Fruit fly (Drosophila melanogaster) whole organism, embryonic: ENCODE data around the gene CG32026.
A peak's percentile ranks its signal among the peaks of the same experiment; 100 is the strongest.

ENCODE experiments used
- BEAF-32 ChIP-seq: fragments of 200-800 bp; sonication (Bioruptor generic); optimal IDR thresholded peaks from 3 replicates; lab custom pipeline; 2017; ENCODE audit warnings: missing biosample characterization, missing genetic modification characterization, mild to moderate bottlenecking, moderate library complexity, missing genetic modification reagents
- Blimp-1 ChIP-seq: fragments of 200-800 bp; sonication (Bioruptor generic); optimal IDR thresholded peaks from 3 replicates; lab custom pipeline; 2018; ENCODE audit warnings: missing biosample characterization, missing genetic modification characterization, mild to moderate bottlenecking, moderate library complexity, missing genetic modification reagents
- CG10321 ChIP-seq: fragments of 200-800 bp; sonication (Bioruptor generic); IDR thresholded peaks from 2 replicates; pipeline ENCODE4 v1.3.6; 2022; ENCODE audit warnings: missing biosample characterization, missing genetic modification characterization
- CG15479 ChIP-seq: fragments of 200-800 bp; sonication (Bioruptor generic); optimal IDR thresholded peaks from 3 replicates; lab custom pipeline; 2019; ENCODE audit warnings: missing biosample characterization, mild to moderate bottlenecking, missing genetic modification characterization, moderate library complexity
- CG1602 ChIP-seq: fragments of 200-800 bp; sonication (Bioruptor generic); optimal IDR thresholded peaks from 3 replicates; lab custom pipeline; 2016; ENCODE audit warnings: missing biosample characterization, missing genetic modification characterization
- CG16813 ChIP-seq: fragments of 200-800 bp; sonication (Bioruptor generic); IDR thresholded peaks from 3 replicates; pipeline ENCODE4 v1.3.6; 2022; ENCODE audit warnings: missing biosample characterization, missing genetic modification characterization; ENCODE audit not compliant: partially characterized antibody
- CG17328 ChIP-seq: fragments of 200-800 bp; sonication (Bioruptor generic); IDR thresholded peaks from 2 replicates; pipeline ENCODE4 v1.3.6; 2022; ENCODE audit warnings: missing biosample characterization, missing genetic modification characterization
- CG17568 ChIP-seq: fragments of 200-800 bp; sonication (Bioruptor generic); optimal IDR thresholded peaks from 2 replicates; lab custom pipeline; 2018; ENCODE audit warnings: missing biosample characterization, mild to moderate bottlenecking, missing genetic modification characterization, moderate library complexity
- CG2199 ChIP-seq: fragments of 200-800 bp; sonication (Bioruptor generic); IDR thresholded peaks from 3 replicates; pipeline ENCODE4 v1.3.6; 2022; ENCODE audit warnings: missing biosample characterization, missing genetic modification characterization
- CG32767 ChIP-seq: fragments of 200-800 bp; sonication (Bioruptor generic); IDR thresholded peaks from 2 replicates; pipeline ENCODE4 v1.3.6; 2022; ENCODE audit warnings: missing biosample characterization, missing genetic modification characterization
- CG3281 ChIP-seq: fragments of 200-800 bp; sonication (Bioruptor generic); optimal IDR thresholded peaks from 3 replicates; lab custom pipeline; 2017; ENCODE audit warnings: missing biosample characterization, mild to moderate bottlenecking, missing genetic modification characterization
- CG8290 ChIP-seq, 3 experiments: fragments of 200-800 bp; sonication (Bioruptor generic); optimal IDR thresholded peaks; 2 replicates each; lab custom pipeline; 2016 to 2019; ENCODE audit warnings: missing biosample characterization in 3 of 3, missing genetic modification characterization in 3 of 3, mild to moderate bottlenecking in 2 of 3, moderate library complexity in 1 of 3
- D ChIP-seq, 2 experiments: fragments of 200-800 bp in 1 of 2; fragments of >200 bp in 1 of 2; sonication (Bioruptor generic) in 1 of 2; optimal IDR thresholded peaks; 2 replicates in 1 of 2; 3 replicates in 1 of 2; lab custom pipeline; 2017; ENCODE audit warnings: mild to moderate bottlenecking in 1 of 2, missing biosample characterization in 1 of 2, missing genetic modification characterization in 1 of 2, missing genetic modification reagents in 1 of 2
- Dfd ChIP-seq, 2 experiments: fragments of >200 bp; optimal IDR thresholded peaks; 2 replicates each; lab custom pipeline; 2017; ENCODE audit warnings: missing biosample characterization in 2 of 2, missing genetic modification characterization in 2 of 2
- Dll ChIP-seq: fragments of 200-800 bp; sonication (Bioruptor generic); IDR thresholded peaks from 4 replicates; pipeline ENCODE4 v1.3.6; 2022; ENCODE audit warnings: missing biosample characterization, missing genetic modification characterization; ENCODE audit not compliant: partially characterized antibody
- Doc3 ChIP-seq: fragments of 200-800 bp; sonication (Bioruptor generic); IDR thresholded peaks from 3 replicates; pipeline ENCODE4 v1.3.6; 2022; ENCODE audit warnings: missing biosample characterization, missing genetic modification characterization; ENCODE audit not compliant: partially characterized antibody
- GATAe ChIP-seq: fragments of 200-800 bp; sonication (Bioruptor generic); conservative IDR thresholded peaks from 2 replicates; pipeline ENCODE4 v1.3.6; 2022; ENCODE audit warnings: missing biosample characterization, missing genetic modification characterization
- Kr ChIP-seq: fragments of 200-800 bp; sonication (Bioruptor generic); optimal IDR thresholded peaks from 2 replicates; lab custom pipeline; 2017; ENCODE audit warnings: missing biosample characterization, mild to moderate bottlenecking, missing genetic modification characterization
- Mrtf ChIP-seq: fragments of 200-800 bp; sonication (Bioruptor generic); IDR thresholded peaks from 3 replicates; pipeline ENCODE4 v1.3.6; 2022; ENCODE audit warnings: missing biosample characterization, missing genetic modification characterization
- Six4 ChIP-seq: fragments of 200-800 bp; sonication (Bioruptor generic); optimal IDR thresholded peaks from 2 replicates; lab custom pipeline; 2016; ENCODE audit warnings: missing biosample characterization, missing genetic modification characterization
- Trl ChIP-seq, 3 experiments: fragments of >200 bp in 2 of 3; fragments of 200-800 bp in 1 of 3; sonication (Bioruptor generic) in 1 of 3; optimal IDR thresholded peaks; 2 replicates in 1 of 3; 3 replicates in 2 of 3; lab custom pipeline; 2016 to 2017; ENCODE audit warnings: missing biosample characterization in 1 of 3, missing genetic modification characterization in 1 of 3
- abd-A ChIP-seq: fragments of 200-800 bp; sonication (Bioruptor generic); optimal IDR thresholded peaks from 3 replicates; lab custom pipeline; 2019; ENCODE audit warnings: missing biosample characterization, mild to moderate bottlenecking, missing genetic modification characterization, moderate library complexity
- amos ChIP-seq: fragments of 200-800 bp; sonication (Bioruptor generic); IDR thresholded peaks from 2 replicates; pipeline ENCODE4 v1.3.6; 2022; ENCODE audit warnings: missing biosample characterization, missing genetic modification characterization; ENCODE audit not compliant: partially characterized antibody
- cg ChIP-seq: fragments of 200-800 bp; sonication (Bioruptor generic); optimal IDR thresholded peaks from 3 replicates; lab custom pipeline; 2019; ENCODE audit warnings: missing biosample characterization, mild to moderate bottlenecking, missing genetic modification characterization, moderate library complexity
- chinmo ChIP-seq: fragments of 200-800 bp; sonication (Bioruptor generic); IDR thresholded peaks from 4 replicates; pipeline ENCODE4 v1.3.6; 2022; ENCODE audit warnings: missing biosample characterization, missing genetic modification characterization; ENCODE audit not compliant: partially characterized antibody
- crp ChIP-seq, 2 experiments: fragments of 200-800 bp; sonication (Bioruptor generic); optimal IDR thresholded peaks; 2 replicates in 1 of 2; 3 replicates in 1 of 2; lab custom pipeline; 2017; ENCODE audit warnings: missing biosample characterization in 2 of 2, missing genetic modification characterization in 2 of 2, mild to moderate bottlenecking in 1 of 2, moderate library complexity in 1 of 2
- cwo ChIP-seq: fragments of 200-800 bp; sonication (Bioruptor generic); optimal IDR thresholded peaks from 3 replicates; lab custom pipeline; 2017; ENCODE audit warnings: missing biosample characterization, missing genetic modification characterization, mild to moderate bottlenecking, moderate library complexity, missing genetic modification reagents
- da ChIP-seq: fragments of 200-800 bp; sonication (Bioruptor generic); optimal IDR thresholded peaks from 2 replicates; lab custom pipeline; 2016; ENCODE audit warnings: missing biosample characterization, missing genetic modification characterization
- en ChIP-seq: fragments of 200-800 bp; sonication (Bioruptor generic); optimal IDR thresholded peaks from 2 replicates; lab custom pipeline; 2016; ENCODE audit warnings: missing biosample characterization, missing genetic modification characterization
- gcm ChIP-seq: fragments of 200-800 bp; sonication (Bioruptor generic); optimal IDR thresholded peaks from 2 replicates; lab custom pipeline; 2019; ENCODE audit warnings: missing biosample characterization, mild to moderate bottlenecking, missing genetic modification characterization, moderate library complexity
- gsb-n ChIP-seq: fragments of 200-800 bp; sonication (Bioruptor generic); optimal IDR thresholded peaks from 3 replicates; lab custom pipeline; 2018; ENCODE audit warnings: missing biosample characterization, mild to moderate bottlenecking, missing genetic modification characterization
- jing ChIP-seq: fragments of 200-800 bp; sonication (Bioruptor generic); optimal IDR thresholded peaks from 2 replicates; lab custom pipeline; 2018; ENCODE audit warnings: missing biosample characterization, mild to moderate bottlenecking, missing genetic modification characterization
- kni ChIP-seq: fragments of 200-800 bp; sonication (Bioruptor generic); optimal IDR thresholded peaks from 3 replicates; lab custom pipeline; 2017; ENCODE audit warnings: mild to moderate bottlenecking, missing biosample characterization, missing genetic modification reagents, missing genetic modification characterization
- scrt ChIP-seq: fragments of 200-800 bp; sonication (Bioruptor generic); optimal IDR thresholded peaks from 2 replicates; lab custom pipeline; 2018; ENCODE audit warnings: missing biosample characterization, mild to moderate bottlenecking, missing genetic modification characterization, moderate library complexity
- sr ChIP-seq: fragments of 200-800 bp; sonication (Bioruptor generic); IDR thresholded peaks from 3 replicates; pipeline ENCODE4 v1.3.6; 2022; ENCODE audit warnings: missing biosample characterization, missing genetic modification characterization
- tll ChIP-seq, 2 experiments: fragments of 200-800 bp in 1 of 2; fragments of >200 bp in 1 of 2; sonication (Bioruptor generic) in 1 of 2; optimal IDR thresholded peaks; 2 replicates each; lab custom pipeline; 2017 to 2019; ENCODE audit warnings: missing biosample characterization in 2 of 2, missing genetic modification characterization in 2 of 2, mild to moderate bottlenecking in 1 of 2, moderate library complexity in 1 of 2
- zen ChIP-seq: fragments of 200-800 bp; sonication (Bioruptor generic); optimal IDR thresholded peaks from 3 replicates; lab custom pipeline; 2018; ENCODE audit warnings: missing biosample characterization, mild to moderate bottlenecking, missing genetic modification characterization, moderate library complexity

CG32026 gene

DNA sequence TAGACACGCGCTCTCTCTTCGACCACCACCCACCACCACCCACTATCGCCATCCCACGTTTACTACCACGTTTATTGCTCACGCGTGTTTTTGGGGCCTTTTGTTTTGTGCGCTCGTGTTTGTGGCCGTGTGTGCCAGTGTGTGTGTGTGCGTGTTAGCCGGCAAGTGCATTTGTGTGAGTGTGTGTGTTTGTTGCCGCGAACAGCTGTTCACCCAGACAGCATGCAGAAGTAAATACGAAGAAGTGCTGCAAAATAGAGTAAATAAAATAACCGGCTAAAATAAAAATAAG is 8.4 kb upstream of the CG32026 start:
- TF ChIP-seq CG8290 (GFP tag; optimal IDR thresholded peaks at IDR 0.05; lab: Kevin White, UChicago) (no peak), CG8290 (tag; optimal IDR thresholded peaks at IDR 0.05; lab: Kevin White, UChicago) (peak in 1 of 2 experiments; percentile 15), BEAF-32 (GFP tag; lab: Kevin White, UChicago) (peak; percentile 8), sr (GFP tag; lab: Robert Waterston, UW) (peak; percentile 60; the same call in 1 of the 3 replicates), crp (GFP tag; optimal IDR thresholded peaks at IDR 0.05; lab: Kevin White, UChicago) (peak in 1 of 2 experiments; percentile 43), CG1602 (GFP tag; lab: Kevin White, UChicago) (no peak), en (GFP tag; lab: Kevin White, UChicago) (no peak), Trl (optimal IDR thresholded peaks at IDR 0.05; lab: Kevin White, UChicago) (no peak), Trl (GFP tag; optimal IDR thresholded peaks at IDR 0.05; lab: Kevin White, UChicago) (no peak), cwo (peak; percentile 63), kni (GFP tag; lab: Kevin White, UChicago) (peak; percentile 3), Dll (no peak), Dfd (GFP tag; optimal IDR thresholded peaks at IDR 0.05; lab: Kevin White, UChicago) (peak in 1 of 2 experiments; percentile 49), amos (0 out of 2 replicates have a peak, but pooled peaks have one; percentile 3), cg (GFP tag; lab: Kevin White, UChicago) (peak; percentile 77)

DNA sequence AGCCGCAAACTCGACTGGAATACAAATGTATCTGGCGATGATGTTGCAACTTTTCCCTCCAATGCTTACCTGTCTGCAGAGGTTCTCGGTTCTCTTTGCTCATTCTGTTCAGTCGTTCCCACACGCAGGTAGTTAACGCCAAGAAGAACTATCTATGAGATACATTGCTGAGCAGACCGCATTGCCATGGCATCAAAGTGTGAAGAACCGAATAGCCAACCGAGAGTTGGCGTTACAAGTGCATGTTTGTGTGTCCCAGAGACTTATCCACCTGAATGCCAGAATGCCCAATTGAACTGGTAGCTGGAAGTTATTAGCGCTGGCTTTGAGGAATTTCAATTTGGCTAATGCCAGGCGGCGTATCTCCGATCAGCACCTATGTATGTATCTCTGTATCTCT is 6.7 kb upstream of the CG32026 start:
- TF ChIP-seq Doc3, result no peak
- no peak for TF ChIP-seq gsb-n (tag; lab: Kevin White, UChicago)
- TF ChIP-seq Blimp-1 (GFP tag; lab: Kevin White, UChicago), result no peak
- no peak for TF ChIP-seq chinmo (GFP tag; lab: Robert Waterston, UW)
- peak; percentile 49 for TF ChIP-seq kni (GFP tag; lab: Kevin White, UChicago)
- TF ChIP-seq zen, result peak; percentile 36
- TF ChIP-seq abd-A, result no peak
- TF ChIP-seq Mrtf (GFP tag; lab: Robert Waterston, UW), result no peak
- TF ChIP-seq GATAe (GFP tag; lab: Robert Waterston, UW), result no peak
- no peak for TF ChIP-seq CG16813 (GFP tag; lab: Robert Waterston, UW)
- TF ChIP-seq da (GFP tag; lab: Kevin White, UChicago), result no peak
- no peak for TF ChIP-seq CG10321 (GFP tag; lab: Robert Waterston, UW)
- TF ChIP-seq gcm, result peak; percentile 35
- no peak for TF ChIP-seq CG3281 (GFP tag; lab: Kevin White, UChicago)
- TF ChIP-seq Kr (GFP tag; lab: Kevin White, UChicago), result peak; percentile 19
- TF ChIP-seq CG15479 (GFP tag; lab: Kevin White, UChicago), result peak; percentile 41
- no peak for TF ChIP-seq scrt (GFP tag; lab: Kevin White, UChicago)
- TF ChIP-seq CG17328, result no peak
- TF ChIP-seq jing (GFP tag; lab: Kevin White, UChicago), result no peak
- TF ChIP-seq D (optimal IDR thresholded peaks at IDR 0.05; lab: Kevin White, UChicago), result peak; percentile 44
- TF ChIP-seq D (GFP tag; optimal IDR thresholded peaks at IDR 0.05; lab: Kevin White, UChicago), result no peak
- TF ChIP-seq CG2199 (GFP tag; lab: Robert Waterston, UW), result peak; percentile 91; the same call in 2 of the 3 replicates
- no peak for TF ChIP-seq CG32767 (GFP tag; lab: Robert Waterston, UW)
- TF ChIP-seq CG17568 (GFP tag; lab: Kevin White, UChicago), result no peak
- TF ChIP-seq Six4 (GFP tag; lab: Kevin White, UChicago), result no peak
- TF ChIP-seq tll (GFP tag; optimal IDR thresholded peaks at IDR 0.05; lab: Kevin White, UChicago), result peak in 1 of 2 experiments; percentile 95
